Worm (Caenorhabditis elegans): ENCODE measurements around the gene F40F8.5.

ce11 chrII:11155400-11155799 lies 20.7 kb upstream of the F40F8.5 start:
- TF ChIP-seq unc-86 (tag; optimal IDR thresholded peaks at IDR 0.05), result no peak
- TF ChIP-seq elt-2 (tag; optimal IDR thresholded peaks at IDR 0.05), result no peak
- TF ChIP-seq unc-55 (GFP tag; optimal IDR thresholded peaks at IDR 0.05), result no peak

All from whole organism, late embryonic.